Fruit fly (Drosophila melanogaster) whole organism, embryonic: ENCODE measurements around the gene CG7627.

Source experiments
- Awh ChIP-seq: fragments of 200-800 bp; sonication (Bioruptor generic); IDR thresholded peaks from 2 replicates; pipeline ENCODE4, ENCODE4 v1.3.6; 2022; ENCODE audit warnings: missing biosample characterization, missing genetic modification characterization
- BEAF-32 ChIP-seq: fragments of 200-800 bp; sonication (Bioruptor generic); optimal IDR thresholded peaks from 3 replicates; lab custom pipeline; 2017; ENCODE audit warnings: missing biosample characterization, missing genetic modification characterization, mild to moderate bottlenecking, moderate library complexity, missing genetic modification reagents
- Bteb2 ChIP-seq: fragments of 200-800 bp; sonication (Bioruptor generic); optimal IDR thresholded peaks from 2 replicates; lab custom pipeline; 2016; ENCODE audit warnings: missing biosample characterization, missing genetic modification characterization
- CG11695 ChIP-seq: fragments of 200-800 bp; sonication (Bioruptor generic); IDR thresholded peaks from 3 replicates; pipeline ENCODE4 v1.3.6; 2022; ENCODE audit warnings: missing biosample characterization, missing genetic modification characterization
- CG12236 ChIP-seq: fragments of 200-800 bp; sonication (Bioruptor generic); optimal IDR thresholded peaks from 2 replicates; lab custom pipeline; 2016; ENCODE audit warnings: missing biosample characterization, missing genetic modification characterization
- CG12744 ChIP-seq: fragments of 200-800 bp; sonication (Bioruptor generic); optimal IDR thresholded peaks from 2 replicates; lab custom pipeline; 2016; ENCODE audit warnings: missing biosample characterization, missing genetic modification characterization
- CG12769 ChIP-seq: fragments of 200-800 bp; sonication (Bioruptor generic); optimal IDR thresholded peaks from 2 replicates; lab custom pipeline; 2019; ENCODE audit warnings: missing biosample characterization, mild to moderate bottlenecking, missing genetic modification characterization, moderate library complexity
- CG13123 ChIP-seq: fragments of 200-800 bp; sonication (Bioruptor generic); optimal IDR thresholded peaks from 2 replicates; lab custom pipeline; 2016; ENCODE audit warnings: missing biosample characterization, missing genetic modification characterization
- CG13424 ChIP-seq: fragments of 200-800 bp; sonication (Bioruptor generic); optimal IDR thresholded peaks from 2 replicates; lab custom pipeline; 2019; ENCODE audit warnings: missing biosample characterization, mild to moderate bottlenecking, missing genetic modification characterization, moderate library complexity
- CG15514 ChIP-seq: fragments of 200-800 bp; sonication (Bioruptor generic); optimal IDR thresholded peaks from 3 replicates; lab custom pipeline; 2017; ENCODE audit warnings: missing biosample characterization, missing genetic modification characterization, mild to moderate bottlenecking, moderate library complexity, missing genetic modification reagents
- CG16813 ChIP-seq: fragments of 200-800 bp; sonication (Bioruptor generic); IDR thresholded peaks from 3 replicates; pipeline ENCODE4 v1.3.6; 2022; ENCODE audit warnings: missing biosample characterization, missing genetic modification characterization; ENCODE audit not compliant: partially characterized antibody
- CG18599 ChIP-seq: fragments of 200-800 bp; sonication (Bioruptor generic); optimal IDR thresholded peaks from 3 replicates; lab custom pipeline; 2017; ENCODE audit warnings: missing biosample characterization, missing genetic modification characterization, mild to moderate bottlenecking, moderate library complexity, missing genetic modification reagents
- CG3163 ChIP-seq: fragments of 200-800 bp; sonication (Bioruptor generic); optimal IDR thresholded peaks from 3 replicates; lab custom pipeline; 2016; ENCODE audit warnings: missing biosample characterization, missing genetic modification characterization
- CG34422 ChIP-seq: fragments of 200-800 bp; sonication (Bioruptor generic); IDR thresholded peaks from 3 replicates; pipeline ENCODE4 v1.3.6; 2022; ENCODE audit warnings: missing biosample characterization, missing genetic modification characterization
- CG5180 ChIP-seq: fragments of 200-800 bp; sonication (Bioruptor generic); optimal IDR thresholded peaks from 3 replicates; lab custom pipeline; 2017; ENCODE audit warnings: missing biosample characterization, missing genetic modification characterization, mild to moderate bottlenecking, moderate library complexity, missing genetic modification reagents
- CG5245 ChIP-seq: fragments of 200-800 bp; sonication (Bioruptor generic); optimal IDR thresholded peaks from 3 replicates; lab custom pipeline; 2016; ENCODE audit warnings: missing biosample characterization, missing genetic modification characterization
- CG7372 ChIP-seq: fragments of 200-800 bp; sonication (Bioruptor generic); IDR thresholded peaks from 2 replicates; pipeline ENCODE4 v1.3.6; 2022; ENCODE audit warnings: missing biosample characterization, missing genetic modification characterization
- Dad ChIP-seq: fragments of 200-800 bp; sonication (Bioruptor generic); optimal IDR thresholded peaks from 3 replicates; lab custom pipeline; 2016; ENCODE audit warnings: missing biosample characterization, missing genetic modification characterization
- Dfd ChIP-seq, 2 experiments: fragments of >200 bp; optimal IDR thresholded peaks; 2 replicates each; lab custom pipeline; 2017; ENCODE audit warnings: missing biosample characterization in 2 of 2, missing genetic modification characterization in 2 of 2
- Eip74EF ChIP-seq, 2 experiments: fragments of 200-800 bp in 1 of 2; fragments of >200 bp in 1 of 2; sonication (Bioruptor generic) in 1 of 2; optimal IDR thresholded peaks; 2 replicates each; lab custom pipeline; 2017 to 2019; ENCODE audit warnings: missing biosample characterization in 2 of 2, missing genetic modification characterization in 2 of 2, mild to moderate bottlenecking in 1 of 2, moderate library complexity in 1 of 2
- HLH54F ChIP-seq: fragments of 200-800 bp; sonication (Bioruptor generic); optimal IDR thresholded peaks from 3 replicates; lab custom pipeline; 2016; ENCODE audit warnings: missing biosample characterization, missing genetic modification characterization
- Hand ChIP-seq: fragments of 200-800 bp; sonication (Bioruptor generic); optimal IDR thresholded peaks from 2 replicates; lab custom pipeline; 2017; ENCODE audit warnings: mild to moderate bottlenecking, missing biosample characterization, missing genetic modification reagents, missing genetic modification characterization
- HmgZ ChIP-seq: fragments of 200-800 bp; sonication (Bioruptor generic); optimal IDR thresholded peaks from 2 replicates; lab custom pipeline; 2018; ENCODE audit warnings: missing biosample characterization, mild to moderate bottlenecking, missing genetic modification characterization
- MESR4 ChIP-seq: fragments of 200-800 bp; sonication (Bioruptor generic); optimal IDR thresholded peaks from 2 replicates; lab custom pipeline; 2018; ENCODE audit warnings: missing biosample characterization, mild to moderate bottlenecking, missing genetic modification characterization, moderate library complexity
- Max ChIP-seq: fragments of 200-800 bp; sonication (Bioruptor generic); optimal IDR thresholded peaks from 2 replicates; lab custom pipeline; 2016; ENCODE audit warnings: missing biosample characterization, mild to moderate bottlenecking, missing genetic modification characterization
- Meics ChIP-seq: fragments of 200-800 bp; sonication (Bioruptor generic); optimal IDR thresholded peaks from 2 replicates; lab custom pipeline; 2017; ENCODE audit warnings: missing biosample characterization, mild to moderate bottlenecking, missing genetic modification characterization
- Ravus ChIP-seq: fragments of 200-800 bp; sonication (Bioruptor generic); IDR thresholded peaks from 2 replicates; pipeline ENCODE4 v1.3.6; 2022; ENCODE audit warnings: missing biosample characterization, missing genetic modification characterization
- Six4 ChIP-seq: fragments of 200-800 bp; sonication (Bioruptor generic); optimal IDR thresholded peaks from 2 replicates; lab custom pipeline; 2016; ENCODE audit warnings: missing biosample characterization, missing genetic modification characterization
- Vsx1 ChIP-seq: fragments of 200-800 bp; sonication (Bioruptor generic); optimal IDR thresholded peaks from 2 replicates; lab custom pipeline; 2017; ENCODE audit warnings: missing biosample characterization, mild to moderate bottlenecking, missing genetic modification characterization, missing genetic modification reagents
- ab ChIP-seq: fragments of 200-800 bp; sonication (Bioruptor generic); optimal IDR thresholded peaks from 2 replicates; lab custom pipeline; 2016; ENCODE audit warnings: missing biosample characterization, missing genetic modification characterization
- bbx ChIP-seq: fragments of 200-800 bp; sonication (Bioruptor generic); IDR thresholded peaks from 2 replicates; pipeline ENCODE4 v1.3.6; 2022; ENCODE audit warnings: missing biosample characterization, missing genetic modification characterization; ENCODE audit not compliant: partially characterized antibody
- cad ChIP-seq: fragments of >200 bp; optimal IDR thresholded peaks from 2 replicates; lab custom pipeline; 2017; ENCODE audit warnings: missing biosample characterization, missing genetic modification characterization
- cas ChIP-seq: fragments of 200-800 bp; sonication (Bioruptor generic); IDR thresholded peaks from 2 replicates; pipeline ENCODE4 v1.3.6; 2022; ENCODE audit warnings: missing biosample characterization, missing genetic modification characterization
- cg ChIP-seq: fragments of 200-800 bp; sonication (Bioruptor generic); optimal IDR thresholded peaks from 3 replicates; lab custom pipeline; 2019; ENCODE audit warnings: missing biosample characterization, mild to moderate bottlenecking, missing genetic modification characterization, moderate library complexity
- chinmo ChIP-seq: fragments of 200-800 bp; sonication (Bioruptor generic); IDR thresholded peaks from 4 replicates; pipeline ENCODE4 v1.3.6; 2022; ENCODE audit warnings: missing biosample characterization, missing genetic modification characterization; ENCODE audit not compliant: partially characterized antibody
- croc ChIP-seq: fragments of 200-800 bp; sonication (Bioruptor generic); conservative IDR thresholded peaks from 3 replicates; pipeline ENCODE4 v1.3.6; 2022; ENCODE audit warnings: missing biosample characterization, missing genetic modification characterization
- dati ChIP-seq: fragments of 200-800 bp; sonication (Bioruptor generic); IDR thresholded peaks from 2 replicates; pipeline ENCODE4 v1.3.6; 2022; ENCODE audit warnings: missing biosample characterization, missing genetic modification characterization
- dmrt11E ChIP-seq: fragments of 200-800 bp; sonication (Bioruptor generic); optimal IDR thresholded peaks from 3 replicates; lab custom pipeline; 2018; ENCODE audit warnings: missing biosample characterization, mild to moderate bottlenecking, missing genetic modification characterization, moderate library complexity
- dysf ChIP-seq: fragments of 200-800 bp; sonication (Bioruptor generic); IDR thresholded peaks from 3 replicates; pipeline ENCODE4 v1.3.6; 2022; ENCODE audit warnings: missing biosample characterization, missing genetic modification characterization
- fru ChIP-seq: fragments of >200 bp; optimal IDR thresholded peaks from 2 replicates; lab custom pipeline; 2017
- grau ChIP-seq: fragments of 200-800 bp; optimal IDR thresholded peaks from 3 replicates; lab custom pipeline; 2019; ENCODE audit warnings: missing biosample characterization, mild to moderate bottlenecking, missing genetic modification characterization, moderate library complexity
- jigr1 ChIP-seq: fragments of 200-800 bp; sonication (Bioruptor generic); IDR thresholded peaks from 3 replicates; pipeline ENCODE4 v1.3.6; 2022; ENCODE audit warnings: missing biosample characterization, missing genetic modification characterization
- kah ChIP-seq: fragments of 200-800 bp; sonication (Bioruptor generic); optimal IDR thresholded peaks from 2 replicates; lab custom pipeline; 2018; ENCODE audit warnings: missing biosample characterization, mild to moderate bottlenecking, missing genetic modification characterization
- nmo ChIP-seq: fragments of 200-800 bp; sonication (Bioruptor generic); optimal IDR thresholded peaks from 2 replicates; lab custom pipeline; 2018; ENCODE audit warnings: missing biosample characterization, mild to moderate bottlenecking, missing genetic modification characterization, moderate library complexity
- peb ChIP-seq: fragments of 200-800 bp; sonication (Bioruptor generic); IDR thresholded peaks from 2 replicates; pipeline ENCODE4 v1.3.6; 2022; ENCODE audit warnings: missing biosample characterization, missing genetic modification characterization
- sna ChIP-seq: fragments of 200-800 bp; sonication (Bioruptor generic); IDR thresholded peaks from 2 replicates; pipeline ENCODE4 v1.3.6; 2022; ENCODE audit warnings: missing biosample characterization, missing genetic modification characterization; ENCODE audit not compliant: partially characterized antibody
- vfl ChIP-seq: fragments of 200-800 bp; sonication (Bioruptor generic); optimal IDR thresholded peaks from 2 replicates; lab custom pipeline; 2016; ENCODE audit warnings: missing biosample characterization, missing genetic modification characterization
- wek ChIP-seq: fragments of 200-800 bp; sonication (Bioruptor generic); optimal IDR thresholded peaks from 3 replicates; lab custom pipeline; 2018; ENCODE audit warnings: missing biosample characterization, mild to moderate bottlenecking, missing genetic modification characterization, moderate library complexity

CG7627 gene

dm6 chr2L:8403286-8404270 lies 41.3 kb upstream of the CG7627 start, which contains the start of gene emb (continued):
- TF ChIP-seq cg (GFP tag; lab: Kevin White, UChicago) (peak; percentile 99), CG12769 (tag; lab: Kevin White, UChicago) (no peak), BEAF-32 (GFP tag; lab: Kevin White, UChicago) (peak; percentile 91), CG5245 (GFP tag; lab: Kevin White, UChicago) (no peak), kah (GFP tag; lab: Kevin White, UChicago) (peak; percentile 27), cas (GFP tag; lab: Robert Waterston, UW) (peak; percentile 18; the same call in 1 of the 2 replicates), Max (GFP tag; lab: Kevin White, UChicago) (peak; percentile 49), dmrt11E (tag; lab: Kevin White, UChicago) (peak; percentile 48), jigr1 (GFP tag; lab: Robert Waterston, UW) (peak; percentile 57; the same call in 1 of the 3 replicates), Bteb2 (GFP tag; lab: Kevin White, UChicago) (peak; percentile 14), bbx (GFP tag; lab: Robert Waterston, UW) (peak; percentile 96), grau (tag; lab: Kevin White, UChicago) (peak; percentile 49), vfl (GFP tag; lab: Kevin White, UChicago) (peak; percentile 34), Six4 (GFP tag; lab: Kevin White, UChicago) (peak; percentile 46), CG11695 (GFP tag; lab: Robert Waterston, UW) (no peak), MESR4 (GFP tag; lab: Kevin White, UChicago) (peak; percentile 95), CG12236 (GFP tag; lab: Kevin White, UChicago) (peak; percentile 38), Dfd (GFP tag; optimal IDR thresholded peaks at IDR 0.05; lab: Kevin White, UChicago) (no peak), HLH54F (GFP tag; lab: Kevin White, UChicago) (peak; percentile 58), Ravus (GFP tag; lab: Robert Waterston, UW) (no peak), CG3163 (peak; percentile 24), peb (GFP tag; lab: Robert Waterston, UW) (no peak), dysf (peak; percentile 57; the same call in 2 of the 3 replicates), CG16813 (peak; percentile 97), dati (GFP tag; lab: Robert Waterston, UW) (no peak), Vsx1 (GFP tag; lab: Kevin White, UChicago) (no peak), Dad (GFP tag; lab: Kevin White, UChicago) (peak; percentile 52), CG15514 (peak; percentile 91), CG5180 (GFP tag; lab: Kevin White, UChicago) (peak; percentile 94), fru (lab: Kevin White, UChicago) (no peak), cad (GFP tag; lab: Kevin White, UChicago) (no peak), HmgZ (tag; lab: Kevin White, UChicago) (peak; percentile 66), CG13424 (tag; lab: Kevin White, UChicago) (peak; percentile 26), Hand (no peak), ab (no peak), sna (peak; percentile 93), wek (GFP tag; lab: Kevin White, UChicago) (no peak), Awh (no peak), Meics (peak; percentile 45), Eip74EF (GFP tag; optimal IDR thresholded peaks at IDR 0.05; lab: Kevin White, UChicago) (no peak), CG34422 (GFP tag; lab: Robert Waterston, UW) (peak; percentile 79; the same call in 1 of the 3 replicates), nmo (GFP tag; lab: Kevin White, UChicago) (peak; percentile 77), CG7372 (no peak), chinmo (GFP tag; lab: Robert Waterston, UW) (peak; percentile 98), CG13123 (no peak), CG18599 (no peak), CG12744 (GFP tag; lab: Kevin White, UChicago) (peak; percentile 9), croc (GFP tag; lab: Robert Waterston, UW) (no peak)
